Worm (Caenorhabditis elegans): ENCODE data around the gene F21C10.3.

DNA sequence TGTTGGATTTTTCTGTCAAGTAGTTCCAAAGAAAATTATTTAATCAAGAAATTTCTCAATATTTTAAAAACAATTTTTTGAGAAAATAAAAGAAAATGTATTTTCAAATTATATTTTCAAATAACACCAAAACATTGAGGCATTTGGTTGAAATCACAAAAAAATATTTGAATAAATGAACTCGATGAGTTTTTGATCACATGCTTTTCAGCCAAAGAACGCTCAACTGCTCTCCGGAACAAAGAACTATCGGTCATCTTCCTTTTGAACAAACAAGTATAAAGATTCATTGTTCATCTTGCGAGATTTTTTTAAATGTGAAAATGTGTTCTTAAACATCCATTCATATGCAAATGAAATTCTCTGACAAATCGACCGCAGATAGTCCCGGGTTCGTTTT, 32.9 kb upstream of the F21C10.3 start:
- TF ChIP-seq blmp-1 (tag; optimal IDR thresholded peaks at IDR 0.05) (no peak), sptf-1 (tag; optimal IDR thresholded peaks at IDR 0.05) (no peak)
